Worm (Caenorhabditis elegans): ENCODE data around the gene F28B4.3.

ce11 chrX:3245812-3246211 is 10.6 kb upstream of the F28B4.3 start, which contains the start of gene F40F4.7:
- TF ChIP-seq ccch-3 (GFP tag; optimal IDR thresholded peaks at IDR 0.05) (no peak), sea-2 (GFP tag; IDR thresholded peaks at IDR 0.05) (no peak)

Measured in whole organism, young adult.